Worm (Caenorhabditis elegans) whole organism, L3 larva: ENCODE results near the gene Y105C5B.18.

Source experiments
- ceh-16 ChIP-seq: sonication (generic microtip); optimal IDR thresholded peaks from 2 replicates; lab custom pipeline; 2017; ENCODE audit warnings: missing biosample characterization, missing genetic modification characterization
- fkh-10 ChIP-seq: sonication (generic microtip); optimal IDR thresholded peaks from 2 replicates; lab custom pipeline; 2017; ENCODE audit warnings: missing biosample characterization, missing genetic modification reagents, missing genetic modification characterization
- mdl-1 ChIP-seq: fragments of 150-350 bp; optimal IDR thresholded peaks from 2 replicates; lab custom pipeline; 2014; ENCODE audit warnings: missing biosample characterization, missing genetic modification characterization
- nhr-12 ChIP-seq: fragments of 150-350 bp; optimal IDR thresholded peaks from 2 replicates; lab custom pipeline; 2014; ENCODE audit warnings: missing biosample characterization, missing genetic modification characterization
- pha-4 ChIP-seq: fragments of 150-350 bp; optimal IDR thresholded peaks from 2 replicates; lab custom pipeline; 2014; ENCODE audit warnings: missing biosample characterization, missing genetic modification reagents, missing genetic modification characterization
- skn-1 ChIP-seq: fragments of 150-350 bp; optimal IDR thresholded peaks from 2 replicates; lab custom pipeline; 2014; ENCODE audit warnings: missing biosample characterization, missing genetic modification characterization
- unc-39 ChIP-seq: sonication (generic microtip); optimal IDR thresholded peaks from 4 replicates; lab custom pipeline; 2017; ENCODE audit warnings: missing biosample characterization, missing genetic modification characterization

DNA sequence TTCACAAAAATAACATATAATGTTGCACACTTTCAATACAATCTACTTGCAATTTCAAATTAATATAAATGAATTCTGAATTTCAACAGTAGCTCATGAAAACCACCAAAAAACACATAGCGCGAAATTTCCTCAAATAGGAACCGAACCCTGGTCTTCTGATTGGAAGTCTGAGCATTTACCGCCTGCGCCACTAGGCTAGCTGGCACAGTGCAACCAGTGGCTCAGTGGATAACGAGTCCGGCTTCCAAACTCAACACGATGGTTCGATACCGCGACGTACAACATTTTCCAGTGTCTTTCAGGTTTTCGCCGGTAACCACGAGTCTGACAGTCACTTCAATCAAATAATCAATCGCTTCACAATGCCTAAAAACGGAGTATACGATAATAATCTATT lies 10.7 kb upstream of the Y105C5B.18 start:
- TF ChIP-seq ceh-16 (tag; lab: Kevin White, UChicago) (no peak), pha-4 (no peak), nhr-12 (no peak), mdl-1 (tag; lab: Kevin White, UChicago) (no peak), unc-39 (tag; lab: Kevin White, UChicago) (no peak), skn-1 (tag; lab: Kevin White, UChicago) (no peak), fkh-10 (GFP tag; lab: Kevin White, UChicago) (no peak)
